Fruit fly (Drosophila melanogaster) ovary, adult (tissue): Measurements from ENCODE around the gene Pgam5.

Experiments
- CG17801 ChIP-seq: fragments of 200-800 bp; optimal IDR thresholded peaks from 2 replicates; lab custom pipeline; 2019; ENCODE audit warnings: missing biosample characterization, mild to moderate bottlenecking, missing genetic modification characterization, moderate library complexity; ENCODE audit not compliant: partially characterized antibody

Gene Pgam5

DNA sequence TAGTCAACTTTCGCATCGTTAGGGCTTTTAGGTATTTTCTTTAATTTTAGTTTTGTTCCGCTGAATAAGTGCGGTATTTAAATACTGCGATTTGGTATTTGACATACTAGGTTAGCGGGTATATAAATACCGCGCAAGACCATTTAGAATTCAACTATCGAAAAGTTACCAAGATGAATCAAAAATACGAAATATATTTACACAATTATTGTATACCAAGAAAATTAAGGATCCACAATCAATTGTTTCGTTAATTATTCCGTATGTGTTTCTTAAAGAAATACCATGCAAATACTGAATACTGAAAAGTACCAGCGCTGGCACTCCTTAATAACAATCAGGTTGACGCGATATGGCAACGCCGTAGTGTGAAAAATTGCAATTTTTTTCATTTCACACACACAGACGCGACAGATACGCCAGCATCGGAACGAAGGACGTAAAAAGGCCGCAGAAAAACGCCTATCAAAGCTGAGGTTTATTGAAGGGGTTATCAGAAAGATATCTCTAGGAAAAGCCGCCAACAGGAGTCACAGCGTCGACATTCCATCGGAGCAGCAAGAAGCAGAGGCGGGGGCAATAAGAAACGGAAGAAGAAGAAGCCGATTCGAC is at the start of gene Pgam5, which contains the start of gene Vps26:
TSS of gene Pgam5 (minus strand) at position 51 of the 612 bp plus-strand sequence.
TSS of gene Vps26 (plus strand) at position 339 of the 612 bp plus-strand sequence.
- TF ChIP-seq CG17801 (GFP tag; lab: Kevin White, UChicago), result no peak

DNA sequence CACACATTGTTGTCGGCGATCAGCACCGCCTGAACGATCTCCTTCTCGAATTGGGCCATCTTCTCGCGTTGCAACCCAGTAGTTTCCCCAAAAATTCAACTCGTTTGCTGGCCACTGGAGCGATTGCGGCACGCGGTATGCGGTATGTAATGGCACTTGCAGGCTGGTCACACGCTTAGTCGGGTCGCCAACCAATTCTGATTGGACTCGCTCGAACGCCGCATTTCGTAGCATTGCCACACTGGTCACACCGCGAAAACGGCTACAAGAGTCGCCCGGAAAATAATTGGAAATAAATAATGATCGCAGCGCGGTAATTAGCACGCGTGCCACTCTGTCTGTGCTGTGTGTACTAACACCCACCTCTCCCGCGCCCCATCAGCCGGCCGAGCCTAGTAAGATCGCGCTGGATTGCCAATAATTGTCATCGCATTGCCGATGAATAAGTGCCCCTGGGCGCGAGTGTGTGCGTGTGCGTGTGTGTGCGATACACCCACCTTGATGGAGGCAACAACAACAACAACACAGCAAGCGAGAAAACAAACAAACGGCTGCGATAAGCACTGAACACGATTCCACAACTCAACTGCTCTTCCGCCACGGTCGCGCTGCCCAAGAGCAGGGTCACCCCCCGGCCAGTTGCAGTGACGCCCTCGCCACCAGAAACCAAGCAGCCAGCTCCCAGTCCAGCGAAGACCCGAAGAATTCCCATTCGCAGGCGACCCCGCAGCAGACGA is 49.6 kb upstream of the Pgam5 start, which contains the start of the genes eIF2Bepsilon and Ocrl:
TSS of gene eIF2Bepsilon (minus strand) at position 110 of the 737 bp plus-strand sequence.
TSS of gene Ocrl (plus strand) at position 217 of the 737 bp plus-strand sequence.
- TF ChIP-seq CG17801 (GFP tag; lab: Kevin White, UChicago), result no peak

DNA sequence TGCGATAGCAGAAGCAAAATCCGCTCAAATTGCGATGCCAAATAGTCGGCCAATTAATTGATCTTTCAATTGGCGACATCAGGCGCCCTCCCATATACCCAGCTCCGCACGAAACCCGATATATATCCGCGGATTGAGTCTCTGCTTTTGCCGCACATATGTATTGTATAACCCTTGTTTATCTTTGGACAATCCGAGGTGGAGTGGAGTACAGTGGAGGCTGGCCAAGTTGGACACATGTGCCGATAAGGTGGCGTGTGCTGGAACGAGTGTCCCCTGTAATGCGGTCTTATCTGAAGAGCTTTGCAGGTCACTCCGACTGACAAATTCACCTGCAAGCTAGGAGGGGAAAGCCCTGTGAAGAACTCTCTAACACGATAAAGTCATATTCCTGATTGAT is 36.2 kb upstream of the Pgam5 start:
- no peak for TF ChIP-seq CG17801 (GFP tag; lab: Kevin White, UChicago)

DNA sequence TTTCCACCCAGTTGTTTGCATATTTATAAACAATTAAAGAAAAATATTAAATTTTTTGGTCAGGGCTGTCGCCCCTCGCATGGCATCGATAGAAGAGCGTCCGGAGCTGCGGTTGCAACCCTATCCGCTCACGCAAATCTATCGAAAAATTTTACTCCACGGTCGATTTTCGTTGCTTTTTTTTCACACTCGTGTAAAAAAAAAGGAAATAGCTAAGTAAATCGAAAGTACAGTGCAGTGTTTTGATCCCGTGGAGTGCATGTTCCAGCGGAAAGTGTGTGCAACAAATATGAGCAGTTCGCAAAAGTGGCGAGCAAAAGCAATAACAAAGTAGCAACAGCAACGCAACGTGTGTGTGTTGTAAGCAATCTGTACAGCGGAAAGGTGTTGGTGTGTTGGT is 35.4 kb upstream of the Pgam5 start, which contains the start of the genes Edem1 and Rbcn-3B:
TSS of gene Edem1 (minus strand) at position 71 of the 400 bp plus-strand sequence.
TSS of gene Rbcn-3B (plus strand) at position 164 of the 400 bp plus-strand sequence.
- peak; percentile 63 for TF ChIP-seq CG17801 (GFP tag; lab: Kevin White, UChicago)

- TF ChIP-seq CG17801 (GFP tag; lab: Kevin White, UChicago), result peak; percentile 39
Measured at dm6 chrX:1907727-1908264, 34.4 kb upstream of the Pgam5 start, which contains the start of gene mip130. mip130 (plus strand) TSS chrX:1908239.

DNA sequence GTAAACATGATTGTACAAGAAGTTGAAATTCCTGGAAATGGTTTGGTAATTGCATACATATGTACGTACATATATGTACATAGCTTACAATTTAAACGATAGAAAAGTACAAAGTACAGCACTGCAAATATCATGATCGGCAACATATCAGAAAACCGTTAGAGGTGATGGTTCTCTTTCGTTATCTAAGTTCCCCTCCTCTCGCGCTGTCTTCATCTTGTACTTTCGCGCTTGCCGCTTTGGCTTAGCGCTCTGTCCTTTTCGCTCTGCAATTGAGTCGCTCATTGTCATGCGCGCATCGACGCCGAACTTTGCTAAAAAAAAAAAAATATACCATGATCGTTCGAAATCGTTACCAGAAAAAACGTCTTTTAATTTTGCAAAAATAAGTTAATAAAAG is 30.6 kb upstream of the Pgam5 start:
- TF ChIP-seq CG17801 (GFP tag; lab: Kevin White, UChicago), result no peak

dm6 chrX:1903077-1903476 is 29.7 kb upstream of the Pgam5 start, which contains the start of gene CG32801:
CG32801 (minus strand) TSS chrX:1903177.
- TF ChIP-seq CG17801 (GFP tag; lab: Kevin White, UChicago), result no peak

DNA sequence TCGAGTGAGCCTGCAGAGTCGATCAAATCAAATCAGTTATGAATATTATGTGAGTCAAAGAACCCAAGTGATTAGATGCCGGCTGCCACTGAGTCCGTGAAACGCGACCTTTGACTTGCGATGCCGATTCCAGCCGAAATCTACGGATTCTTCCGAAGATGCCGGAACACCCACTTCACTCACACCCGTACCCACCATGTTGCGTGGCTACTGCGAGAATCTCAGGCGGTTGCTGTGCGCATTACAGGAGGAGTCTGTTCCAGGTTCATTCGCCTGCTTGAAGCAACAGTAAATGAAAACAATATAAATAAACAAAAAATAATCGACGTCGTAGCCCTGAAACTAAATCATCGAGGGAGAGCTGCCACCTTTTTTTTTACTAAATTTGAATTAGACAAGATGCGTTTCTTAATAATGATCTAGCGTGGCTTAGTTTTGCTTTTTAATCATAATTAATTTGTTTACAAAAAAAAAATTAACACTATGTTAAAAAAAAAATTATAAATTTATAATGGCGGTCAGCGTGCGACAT is 28.3 kb upstream of the Pgam5 start, which contains the start of gene Ldaf1:
TSS of gene Ldaf1 (minus strand) at position 307 of the 532 bp plus-strand sequence.
- no peak for TF ChIP-seq CG17801 (GFP tag; lab: Kevin White, UChicago)

- no peak for TF ChIP-seq CG17801 (GFP tag; lab: Kevin White, UChicago)
Measured at dm6 chrX:1900123-1900818, 26.9 kb upstream of the Pgam5 start, which contains the start of gene arm. arm (minus strand) TSS chrX:1900646.

DNA sequence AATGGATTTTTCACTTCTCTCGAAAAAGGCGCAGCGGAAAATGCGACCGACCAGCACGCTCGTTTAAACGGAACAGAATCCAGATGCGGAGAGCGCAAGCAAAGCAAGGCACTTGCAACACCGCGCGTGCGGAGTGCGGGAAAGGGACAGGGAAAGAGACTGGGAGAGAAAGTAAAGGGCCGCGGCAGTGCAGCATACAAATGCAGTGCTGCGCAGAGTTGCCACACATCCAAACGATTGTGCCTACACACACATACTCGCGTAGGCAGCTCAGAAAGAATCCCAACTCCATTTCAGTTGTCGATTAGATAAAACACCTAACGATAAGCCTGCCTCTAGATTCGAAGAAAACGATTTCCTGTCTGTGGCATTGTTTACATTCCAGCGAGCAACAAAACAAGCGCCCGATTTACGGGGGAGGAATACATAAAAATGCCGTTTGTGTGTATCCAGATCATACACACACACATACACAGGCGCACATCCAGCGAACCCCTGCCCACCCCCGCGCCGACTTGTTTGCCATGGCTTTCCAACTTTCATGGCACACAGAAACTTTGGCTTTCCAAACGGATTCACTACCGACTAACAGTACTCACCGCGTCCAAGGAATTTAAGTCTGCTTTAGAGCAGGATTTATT is 26.2 kb upstream of the Pgam5 start:
- no peak for TF ChIP-seq CG17801 (GFP tag; lab: Kevin White, UChicago)

- no peak for TF ChIP-seq CG17801 (GFP tag; lab: Kevin White, UChicago)
Measured at dm6 chrX:1897384-1897783, 24.0 kb upstream of the Pgam5 start.

DNA sequence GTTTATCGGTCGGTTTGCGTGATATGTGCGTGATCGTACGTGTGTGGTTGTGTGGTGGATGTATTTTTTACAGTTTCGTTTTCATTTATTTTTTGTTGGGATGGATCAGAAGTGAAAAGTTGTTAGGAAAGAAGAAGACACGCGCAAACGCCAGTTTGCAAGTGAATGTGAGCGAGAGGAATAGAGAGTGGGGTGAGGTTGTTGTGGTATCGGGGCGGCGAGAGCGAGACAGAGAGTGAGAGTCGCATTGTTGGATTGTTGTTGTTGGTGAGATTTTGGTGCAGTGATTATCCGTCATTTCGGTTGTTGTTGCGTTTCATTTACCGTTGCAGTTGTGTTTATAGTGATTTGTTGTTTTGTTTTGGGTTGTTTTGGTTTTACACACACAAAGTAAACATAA is 20.2 kb upstream of the Pgam5 start:
- TF ChIP-seq CG17801 (GFP tag; lab: Kevin White, UChicago), result no peak

DNA sequence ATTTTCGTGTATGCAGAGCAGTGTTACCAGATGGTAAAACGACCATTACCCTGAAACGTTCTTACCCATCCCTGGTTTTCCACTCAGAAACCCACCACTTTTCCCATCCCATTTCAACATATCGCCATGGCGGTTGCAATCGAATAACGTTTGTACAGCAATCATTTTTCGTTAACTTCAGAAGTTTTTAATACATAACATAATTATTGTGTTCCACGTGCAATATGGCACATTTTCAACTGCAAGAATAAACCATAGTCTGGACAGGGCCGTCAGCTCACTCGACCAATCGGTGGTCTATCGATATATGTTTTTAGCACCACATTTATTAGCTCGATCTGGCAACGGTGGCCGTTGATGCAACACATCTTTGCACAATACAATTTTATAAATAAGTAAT is 16.6 kb upstream of the Pgam5 start, which contains the start of the genes trr and mRpL16:
TSS of gene trr (minus strand) at position 25 of the 400 bp plus-strand sequence.
TSS of gene mRpL16 (plus strand) at position 331 of the 400 bp plus-strand sequence.
- TF ChIP-seq CG17801 (GFP tag; lab: Kevin White, UChicago), result peak; percentile 83
